Worm (Caenorhabditis elegans): ENCODE data around the gene Y43B11AL.1.

DNA sequence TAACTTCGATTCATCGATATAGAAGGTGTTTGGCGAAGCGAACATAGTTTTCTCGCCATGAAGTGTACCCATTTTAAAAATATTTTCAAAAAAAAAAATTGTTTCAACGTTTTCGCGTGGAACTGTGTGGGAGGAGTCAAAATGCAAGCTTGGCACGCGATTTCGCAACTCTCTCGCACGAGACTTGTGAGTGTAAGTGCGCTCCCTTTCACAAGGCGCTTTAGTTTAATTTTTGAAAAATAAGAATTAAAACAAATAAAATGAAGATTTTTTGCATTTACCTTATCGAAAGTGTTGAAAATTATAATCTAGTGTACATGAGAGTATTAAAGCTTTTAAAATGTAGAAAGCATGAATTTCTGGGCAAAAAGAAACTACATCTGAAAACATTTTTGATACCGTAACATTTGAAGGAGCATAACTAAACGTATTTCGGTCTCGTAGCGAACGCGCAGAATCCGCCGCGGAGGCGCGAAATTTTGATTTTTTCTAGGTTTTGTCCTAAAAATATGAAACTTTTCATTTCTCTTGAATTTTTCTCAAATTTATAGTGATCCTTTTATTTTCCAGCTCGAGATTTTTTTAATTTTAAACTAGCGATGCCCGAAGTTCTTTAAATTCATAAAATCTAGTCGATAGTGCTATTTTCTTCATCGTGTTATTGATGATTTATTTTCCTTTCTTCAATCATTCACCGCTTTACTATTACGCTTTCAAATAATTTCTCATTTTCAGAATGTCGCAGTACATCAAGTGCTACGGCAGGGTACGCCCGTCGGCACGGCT lies 25.5 kb upstream of the Y43B11AL.1 start, which contains the start of the genes cogc-2 and klp-18:
- TF ChIP-seq him-1 (tag; optimal IDR thresholded peaks at IDR 0.05) (peak; percentile 20), dao-5 (tag; optimal IDR thresholded peaks at IDR 0.05) (no peak)
